Worm (Caenorhabditis elegans) whole organism, early embryonic: Measurements from ENCODE around the gene F54C9.14.

Experiments used
- B0310.2 ChIP-seq: sonication (generic microtip); optimal IDR thresholded peaks from 2 replicates; lab custom pipeline; 2016; ENCODE audit warnings: mild to moderate bottlenecking, missing genetic modification characterization, missing compliant biosample characterization
- ama-1 ChIP-seq: fragments of 150-350 bp; optimal IDR thresholded peaks from 2 replicates; lab custom pipeline; 2014
- hmg-4 ChIP-seq: fragments of 200-800 bp; sonication (Bioruptor generic); optimal IDR thresholded peaks from 2 replicates; lab custom pipeline; 2018; ENCODE audit warnings: mild to moderate bottlenecking, missing genetic modification characterization, missing compliant biosample characterization
- tra-4 ChIP-seq: sonication (generic microtip); optimal IDR thresholded peaks from 2 replicates; lab custom pipeline; 2017; ENCODE audit warnings: missing genetic modification characterization, missing compliant biosample characterization

ce11 chrII:8554568-8554967, 7.5 kb upstream of the F54C9.14 start:
- no peak for TF ChIP-seq ama-1 (lab: Kevin White, UChicago)
- no peak for TF ChIP-seq B0310.2 (tag; lab: Kevin White, UChicago)
- TF ChIP-seq hmg-4 (GFP tag; lab: Kevin White, UChicago) = no peak
- no peak for TF ChIP-seq tra-4
